Worm (Caenorhabditis elegans) whole organism, mixed stage, embryonic: Measurements from ENCODE around the gene Y39B6A.25.

Experiments used
- bed-3 ChIP-seq: fragments of 200-800 bp; sonication (Bioruptor generic); optimal IDR thresholded peaks from 3 replicates; lab custom pipeline; 2018; ENCODE audit warnings: mild to moderate bottlenecking, missing genetic modification characterization, moderate library complexity, missing compliant biosample characterization
- blmp-1 ChIP-seq: fragments of 150-350 bp; optimal IDR thresholded peaks from 2 replicates; lab custom pipeline; 2014; ENCODE audit warnings: missing biosample characterization, missing genetic modification characterization
- ces-1 ChIP-seq: fragments of 150-350 bp; optimal IDR thresholded peaks from 2 replicates; lab custom pipeline; 2014; ENCODE audit warnings: missing biosample characterization, missing genetic modification reagents, missing genetic modification characterization
- elt-1 ChIP-seq: sonication (generic microtip); optimal IDR thresholded peaks from 2 replicates; lab custom pipeline; 2017; ENCODE audit warnings: missing genetic modification characterization, mild to moderate bottlenecking, missing compliant biosample characterization, antibody characterized with exemption, moderate library complexity, borderline replicate concordance; ENCODE audit not compliant: insufficient read depth
- elt-3 ChIP-seq: fragments of 150-350 bp; optimal IDR thresholded peaks from 2 replicates; lab custom pipeline; 2014; ENCODE audit warnings: missing biosample characterization, missing genetic modification characterization
- lsy-2 ChIP-seq: fragments of 150-350 bp; optimal IDR thresholded peaks from 2 replicates; lab custom pipeline; 2014; ENCODE audit warnings: missing biosample characterization, missing genetic modification characterization
- nhr-12 ChIP-seq: fragments of 150-350 bp; optimal IDR thresholded peaks from 2 replicates; lab custom pipeline; 2014; ENCODE audit warnings: missing biosample characterization, missing genetic modification characterization
- nhr-237 ChIP-seq: fragments of 150-350 bp; optimal IDR thresholded peaks from 2 replicates; lab custom pipeline; 2014; ENCODE audit warnings: missing biosample characterization, missing genetic modification characterization
- nhr-28 ChIP-seq: fragments of 150-350 bp; optimal IDR thresholded peaks from 2 replicates; lab custom pipeline; 2014; ENCODE audit warnings: missing biosample characterization, missing genetic modification characterization
- nhr-76 ChIP-seq: sonication (generic microtip); optimal IDR thresholded peaks from 2 replicates; lab custom pipeline; 2017; ENCODE audit warnings: missing biosample characterization, missing genetic modification characterization
- pha-4 ChIP-seq: fragments of 150-350 bp; optimal IDR thresholded peaks from 2 replicates; lab custom pipeline; 2018; ENCODE audit warnings: missing biosample characterization, missing genetic modification reagents, missing genetic modification characterization
- snpc-4 ChIP-seq: fragments of 150-350 bp; optimal IDR thresholded peaks from 2 replicates; lab custom pipeline; 2014; ENCODE audit warnings: missing biosample characterization, missing genetic modification characterization
- tbx-8 ChIP-seq: fragments of 200-800 bp; sonication (Bioruptor generic); optimal IDR thresholded peaks from 2 replicates; lab custom pipeline; 2018; ENCODE audit warnings: mild to moderate bottlenecking, missing genetic modification characterization, moderate library complexity, missing compliant biosample characterization
- unc-39 ChIP-seq: fragments of 150-350 bp; optimal IDR thresholded peaks from 2 replicates; lab custom pipeline; 2014; ENCODE audit warnings: missing biosample characterization, missing genetic modification characterization

- TF ChIP-seq pha-4 (tag; lab: Kevin White, UChicago) (no peak), elt-3 (tag; lab: Kevin White, UChicago) (no peak), nhr-237 (tag; lab: Kevin White, UChicago) (no peak), nhr-12 (tag; lab: Kevin White, UChicago) (no peak), nhr-28 (no peak), snpc-4 (no peak), blmp-1 (tag; lab: Kevin White, UChicago) (no peak), elt-1 (tag; lab: Kevin White, UChicago) (no peak), nhr-76 (tag; lab: Kevin White, UChicago) (no peak), bed-3 (GFP tag; lab: Kevin White, UChicago) (no peak), unc-39 (tag; lab: Kevin White, UChicago) (no peak), lsy-2 (no peak), tbx-8 (GFP tag; lab: Kevin White, UChicago) (no peak), ces-1 (GFP tag; lab: Kevin White, UChicago) (no peak)
Observed at ce11 chrV:19036061-19036460, 9.8 kb downstream of the Y39B6A.25 start.
